Worm (Caenorhabditis elegans): ENCODE results near the gene fbxc-27.

ce11 chrII:950374-950773, 40.8 kb downstream of the fbxc-27 start:
- TF ChIP-seq rec-8 (tag; optimal IDR thresholded peaks at IDR 0.05) (no peak), nhr-90 (tag; optimal IDR thresholded peaks at IDR 0.05) (no peak), madf-6 (GFP tag; IDR thresholded peaks at IDR 0.05) (no peak), repo-1 (tag; optimal IDR thresholded peaks at IDR 0.05) (no peak), pha-4 (tag; optimal IDR thresholded peaks at IDR 0.05) (no peak), efl-1 (GFP tag; optimal IDR thresholded peaks at IDR 0.05) (no peak), T26A5.8 (tag; optimal IDR thresholded peaks at IDR 0.05) (no peak), ets-4 (GFP tag; optimal IDR thresholded peaks at IDR 0.05) (no peak), B0019.2 (GFP tag; conservative IDR thresholded peaks at IDR 0.05) (no peak), snpc-1.1 (tag; optimal IDR thresholded peaks at IDR 0.05; ENCODE audit: insufficient read depth) (no peak)

All from whole organism, young adult.